Worm (Caenorhabditis elegans) whole organism, young adult: Measurements from ENCODE around the gene lido-14.

Experiments
- C17E4.6 ChIP-seq: fragments of 200-800 bp; sonication (Bioruptor generic); IDR thresholded peaks from 2 replicates; pipeline ENCODE4 v1.3.6; 2022; ENCODE audit warnings: missing genetic modification reagents, missing genetic modification characterization, missing compliant biosample characterization
- F52B5.7 ChIP-seq: sonication (generic microtip); optimal IDR thresholded peaks from 2 replicates; lab custom pipeline; 2016; ENCODE audit warnings: mild to moderate bottlenecking, missing genetic modification characterization, missing compliant biosample characterization
- K11D2.4 ChIP-seq: fragments of 200-800 bp; sonication (Bioruptor generic); IDR thresholded peaks from 2 replicates; pipeline ENCODE4 v1.3.6; 2022; ENCODE audit warnings: missing genetic modification reagents, missing genetic modification characterization, missing compliant biosample characterization
- aptf-3 ChIP-seq: fragments of 200-800 bp; sonication (Bioruptor generic); IDR thresholded peaks from 2 replicates; pipeline ENCODE4 v1.3.6; 2022; ENCODE audit warnings: missing genetic modification characterization, missing compliant biosample characterization
- bed-2 ChIP-seq: fragments of 200-800 bp; sonication (Bioruptor generic); IDR thresholded peaks from 2 replicates; pipeline ENCODE4 v1.3.6; 2022; ENCODE audit warnings: missing genetic modification reagents, missing genetic modification characterization, missing compliant biosample characterization
- cebp-1 ChIP-seq, 2 experiments: fragments of 200-800 bp in 1 of 2; sonication (Bioruptor generic) in 1 of 2; sonication (generic microtip) in 1 of 2; IDR thresholded peaks in 1 of 2; optimal IDR thresholded peaks in 1 of 2; 2 replicates each; pipeline versions ENCODE4 v1.3.6 to Lab custom; 2017 to 2022; ENCODE audit warnings: missing compliant biosample characterization in 2 of 2, missing genetic modification characterization in 2 of 2, mild to moderate bottlenecking in 1 of 2, missing genetic modification reagents in 1 of 2, moderate library complexity in 1 of 2
- ceh-100 ChIP-seq: fragments of 200-800 bp; sonication (Bioruptor generic); IDR thresholded peaks from 2 replicates; pipeline ENCODE4 v1.3.6; 2022; ENCODE audit warnings: missing genetic modification reagents, missing genetic modification characterization, missing compliant biosample characterization
- ceh-40 ChIP-seq: fragments of 200-800 bp; sonication (Bioruptor generic); IDR thresholded peaks from 2 replicates; pipeline ENCODE4 v1.3.6; 2022; ENCODE audit warnings: missing genetic modification characterization, missing compliant biosample characterization
- egrh-3 ChIP-seq: fragments of 200-800 bp; sonication (Bioruptor generic); IDR thresholded peaks from 2 replicates; pipeline ENCODE4 v1.3.6; 2022; ENCODE audit warnings: missing genetic modification reagents, missing genetic modification characterization, missing compliant biosample characterization
- let-526 ChIP-seq: fragments of 200-800 bp; sonication (Bioruptor generic); IDR thresholded peaks from 2 replicates; pipeline ENCODE4 v1.3.6; 2022; ENCODE audit warnings: missing genetic modification reagents, missing genetic modification characterization, missing compliant biosample characterization
- lsy-27 ChIP-seq: sonication (generic microtip); optimal IDR thresholded peaks from 2 replicates; lab custom pipeline; 2017; ENCODE audit warnings: missing genetic modification characterization, mild to moderate bottlenecking, missing compliant biosample characterization, antibody characterized with exemption, missing genotype, borderline replicate concordance; ENCODE audit not compliant: insufficient read depth
- mxl-1 ChIP-seq: sonication (generic microtip); optimal IDR thresholded peaks from 2 replicates; lab custom pipeline; 2016; ENCODE audit warnings: missing genetic modification characterization, missing compliant biosample characterization
- nhr-80 ChIP-seq: sonication (generic microtip); optimal IDR thresholded peaks from 2 replicates; lab custom pipeline; 2016; ENCODE audit warnings: missing genetic modification characterization, missing compliant biosample characterization
- rpc-1 ChIP-seq, 2 experiments: fragments of 150-350 bp in 1 of 2; sonication (generic microtip) in 1 of 2; optimal IDR thresholded peaks; 2 replicates each; lab custom pipeline; 2014 to 2018; ENCODE audit warnings: missing biosample characterization in 1 of 2, missing genetic modification characterization in 1 of 2, missing genetic modification reagents in 1 of 2, missing genotype in 1 of 2
- snpc-4 ChIP-seq, 5 experiments: fragments of 150-350 bp in 1 of 5; sonication (generic microtip) in 4 of 5; optimal IDR thresholded peaks; 2 replicates each; lab custom pipeline; 2014 to 2018; ENCODE audit warnings: missing genetic modification characterization in 5 of 5, missing biosample characterization in 3 of 5, antibody characterized with exemption in 2 of 5, mild to moderate bottlenecking in 2 of 5, missing compliant biosample characterization in 2 of 5, missing genotype in 2 of 5, moderate library complexity in 2 of 5, missing genetic modification reagents in 1 of 5
- somi-1 ChIP-seq: fragments of 200-800 bp; sonication (Bioruptor generic); optimal IDR thresholded peaks from 2 replicates; lab custom pipeline; 2018; ENCODE audit warnings: mild to moderate bottlenecking, missing genetic modification characterization, missing compliant biosample characterization
- zfh-2 ChIP-seq: fragments of 200-800 bp; sonication (Bioruptor generic); conservative IDR thresholded peaks from 2 replicates; pipeline ENCODE4 v1.3.6; 2022; ENCODE audit warnings: missing genetic modification reagents, missing genetic modification characterization, missing compliant biosample characterization
- ztf-3 ChIP-seq: fragments of 200-800 bp; sonication (Bioruptor generic); optimal IDR thresholded peaks from 2 replicates; lab custom pipeline; 2018; ENCODE audit warnings: mild to moderate bottlenecking, missing genetic modification characterization, missing compliant biosample characterization

The lido-14 gene

DNA sequence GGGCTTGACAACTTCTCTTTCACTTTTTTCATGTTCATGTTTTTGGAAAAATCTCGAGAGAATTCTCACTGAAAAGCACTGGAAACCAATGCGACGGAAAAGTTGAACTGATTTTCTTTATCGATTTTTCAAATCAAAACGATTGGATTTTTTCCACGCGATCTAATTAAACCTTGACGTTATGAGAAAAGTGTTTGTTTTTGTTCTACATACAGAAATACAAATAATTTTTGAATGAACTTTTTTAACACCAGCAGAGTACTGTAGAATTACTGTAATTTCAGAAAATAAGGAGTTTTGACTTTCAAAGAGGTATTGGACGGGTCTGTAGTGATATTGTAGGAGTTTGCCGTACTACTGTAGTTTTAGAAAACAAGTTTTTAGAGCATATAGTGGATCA lies 43.9 kb downstream of the lido-14 start, which contains the start of gene nep-10:
Gene nep-10 (minus strand): TSS at position 101 of the 400 bp plus-strand sequence.
- TF ChIP-seq cebp-1 (GFP tag; IDR thresholded peaks at IDR 0.05; lab: Robert Waterston, UW) (no peak), cebp-1 (tag; optimal IDR thresholded peaks at IDR 0.05; lab: Kevin White, UChicago) (no peak), ceh-100 (no peak), zfh-2 (GFP tag; lab: Robert Waterston, UW) (no peak), C17E4.6 (no peak), lsy-27 (no peak), bed-2 (no peak), F52B5.7 (no peak), somi-1 (GFP tag; lab: Kevin White, UChicago) (no peak), nhr-80 (tag; lab: Kevin White, UChicago) (no peak), egrh-3 (no peak), snpc-4 (GFP tag; optimal IDR thresholded peaks at IDR 0.05; lab: Kevin White, UChicago) (no peak), snpc-4 (tag; optimal IDR thresholded peaks at IDR 0.05; lab: Kevin White, UChicago) (no peak), ztf-3 (GFP tag; lab: Kevin White, UChicago) (no peak), mxl-1 (no peak), ceh-40 (no peak), rpc-1 (optimal IDR thresholded peaks at IDR 0.05; lab: Kevin White, UChicago) (no peak), rpc-1 (tag; optimal IDR thresholded peaks at IDR 0.05; lab: Kevin White, UChicago) (no peak)

DNA sequence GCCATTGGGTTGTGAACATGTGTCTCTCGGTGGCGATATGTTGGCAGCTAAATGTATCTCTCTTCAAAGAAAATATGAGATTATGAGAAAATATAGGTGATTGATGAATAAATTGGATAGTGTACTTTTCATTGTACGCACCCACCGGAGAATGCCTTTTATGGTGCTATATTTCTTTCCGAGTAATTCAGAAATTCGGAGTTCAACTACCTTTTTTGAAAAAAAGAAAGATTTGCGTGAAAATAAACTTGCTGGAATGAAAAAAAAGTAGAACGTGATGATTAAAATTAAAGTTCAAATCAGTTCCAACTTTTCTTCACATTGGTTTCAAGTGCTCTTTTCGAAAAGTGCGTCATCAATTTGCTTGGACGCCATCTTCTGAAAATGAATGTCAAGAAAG lies 44.6 kb downstream of the lido-14 start, which contains the start of gene nep-8:
Gene nep-8 (plus strand): TSS at position 301 of the 400 bp plus-strand sequence.
- TF ChIP-seq let-526 (GFP tag; lab: Robert Waterston, UW) (no peak), K11D2.4 (no peak), aptf-3 (GFP tag; lab: Robert Waterston, UW) (no peak)
